Worm (Caenorhabditis elegans): Measurements from ENCODE around the gene Y25C1A.8.

- no peak for TF ChIP-seq him-1 (tag; optimal IDR thresholded peaks at IDR 0.05)
- TF ChIP-seq W03F9.2 (tag; optimal IDR thresholded peaks at IDR 0.05): no peak
These were observed 5.6 kb downstream of the Y25C1A.8 start, which contains the start of gene Y25C1A.7 for ce11 chrII:3071012-3071749.
